Fruit fly (Drosophila melanogaster) whole organism, embryonic: Measurements from ENCODE around the gene Vps13D.

Experiments used
- BtbVII ChIP-seq: fragments of 200-800 bp; sonication (Bioruptor generic); optimal IDR thresholded peaks from 3 replicates; lab custom pipeline; 2017; ENCODE audit warnings: missing biosample characterization, mild to moderate bottlenecking, missing genetic modification characterization
- Bteb2 ChIP-seq: fragments of 200-800 bp; sonication (Bioruptor generic); optimal IDR thresholded peaks from 2 replicates; lab custom pipeline; 2016; ENCODE audit warnings: missing biosample characterization, missing genetic modification characterization
- CG10147 ChIP-seq: fragments of 200-800 bp; sonication (Bioruptor generic); optimal IDR thresholded peaks from 2 replicates; lab custom pipeline; 2019; ENCODE audit warnings: missing biosample characterization, mild to moderate bottlenecking, missing genetic modification characterization, moderate library complexity
- CG10462 ChIP-seq: fragments of 200-800 bp; sonication (Bioruptor generic); optimal IDR thresholded peaks from 2 replicates; lab custom pipeline; 2016; ENCODE audit warnings: missing biosample characterization, missing genetic modification characterization
- CG10654 ChIP-seq: fragments of 200-800 bp; sonication (Bioruptor generic); optimal IDR thresholded peaks from 2 replicates; lab custom pipeline; 2016; ENCODE audit warnings: missing biosample characterization, missing genetic modification characterization
- CG10979 ChIP-seq: fragments of 200-800 bp; sonication (Bioruptor generic); optimal IDR thresholded peaks from 2 replicates; lab custom pipeline; 2018; ENCODE audit warnings: missing biosample characterization, mild to moderate bottlenecking, missing genetic modification characterization, moderate library complexity
- CG11456 ChIP-seq: fragments of 200-800 bp; sonication (Bioruptor generic); IDR thresholded peaks from 3 replicates; pipeline ENCODE4 v1.3.6; 2022; ENCODE audit warnings: missing biosample characterization, missing genetic modification characterization
- CG11695 ChIP-seq: fragments of 200-800 bp; sonication (Bioruptor generic); IDR thresholded peaks from 3 replicates; pipeline ENCODE4 v1.3.6; 2022; ENCODE audit warnings: missing biosample characterization, missing genetic modification characterization
- CG12219 ChIP-seq: fragments of 200-800 bp; sonication (Bioruptor generic); optimal IDR thresholded peaks from 3 replicates; lab custom pipeline; 2018; ENCODE audit warnings: missing biosample characterization, mild to moderate bottlenecking, missing genetic modification characterization
- CG13894 ChIP-seq: fragments of 200-800 bp; sonication (Bioruptor generic); optimal IDR thresholded peaks from 3 replicates; lab custom pipeline; 2018; ENCODE audit warnings: missing biosample characterization, mild to moderate bottlenecking, missing genetic modification characterization, moderate library complexity
- CG14050 ChIP-seq: fragments of 200-800 bp; sonication (Bioruptor generic); IDR thresholded peaks from 3 replicates; pipeline ENCODE4 v1.3.6; 2022; ENCODE audit warnings: missing biosample characterization, missing genetic modification characterization
- CG1602 ChIP-seq: fragments of 200-800 bp; sonication (Bioruptor generic); optimal IDR thresholded peaks from 3 replicates; lab custom pipeline; 2016; ENCODE audit warnings: missing biosample characterization, missing genetic modification characterization
- CG17385 ChIP-seq: fragments of 200-800 bp; sonication (Bioruptor generic); optimal IDR thresholded peaks from 3 replicates; lab custom pipeline; 2018; ENCODE audit warnings: missing biosample characterization, mild to moderate bottlenecking, missing genetic modification characterization
- CG17568 ChIP-seq: fragments of 200-800 bp; sonication (Bioruptor generic); optimal IDR thresholded peaks from 2 replicates; lab custom pipeline; 2018; ENCODE audit warnings: missing biosample characterization, mild to moderate bottlenecking, missing genetic modification characterization, moderate library complexity
- CG17829 ChIP-seq: fragments of 200-800 bp; optimal IDR thresholded peaks from 2 replicates; lab custom pipeline; 2019; ENCODE audit warnings: missing biosample characterization, mild to moderate bottlenecking, missing genetic modification characterization, moderate library complexity
- CG2678 ChIP-seq: fragments of 200-800 bp; sonication (Bioruptor generic); optimal IDR thresholded peaks from 3 replicates; lab custom pipeline; 2019; ENCODE audit warnings: missing biosample characterization, mild to moderate bottlenecking, missing genetic modification characterization, moderate library complexity
- CG32532 ChIP-seq: fragments of 200-800 bp; sonication (Bioruptor generic); IDR thresholded peaks from 2 replicates; pipeline ENCODE4 v1.3.6; 2022; ENCODE audit warnings: missing biosample characterization, missing genetic modification characterization
- CG6854 ChIP-seq: fragments of 200-800 bp; sonication (Bioruptor generic); optimal IDR thresholded peaks from 3 replicates; lab custom pipeline; 2017; ENCODE audit warnings: missing biosample characterization, mild to moderate bottlenecking, missing genetic modification characterization
- CG7786 ChIP-seq: fragments of 200-800 bp; sonication (Bioruptor generic); optimal IDR thresholded peaks from 2 replicates; lab custom pipeline; 2016; ENCODE audit warnings: missing biosample characterization, missing genetic modification characterization
- CG8924 ChIP-seq: fragments of 200-800 bp; optimal IDR thresholded peaks from 3 replicates; lab custom pipeline; 2019; ENCODE audit warnings: missing biosample characterization, mild to moderate bottlenecking, missing genetic modification characterization, moderate library complexity
- D19A ChIP-seq: fragments of 200-800 bp; optimal IDR thresholded peaks from 3 replicates; lab custom pipeline; 2019; ENCODE audit warnings: missing biosample characterization, mild to moderate bottlenecking, missing genetic modification characterization, moderate library complexity
- Doc3 ChIP-seq: fragments of 200-800 bp; sonication (Bioruptor generic); IDR thresholded peaks from 3 replicates; pipeline ENCODE4 v1.3.6; 2022; ENCODE audit warnings: missing biosample characterization, missing genetic modification characterization; ENCODE audit not compliant: partially characterized antibody
- Drgx ChIP-seq: fragments of 200-800 bp; sonication (Bioruptor generic); IDR thresholded peaks from 2 replicates; pipeline ENCODE4 v1.3.6; 2022; ENCODE audit warnings: missing biosample characterization, missing genetic modification characterization
- GATAe ChIP-seq: fragments of 200-800 bp; sonication (Bioruptor generic); conservative IDR thresholded peaks from 2 replicates; pipeline ENCODE4 v1.3.6; 2022; ENCODE audit warnings: missing biosample characterization, missing genetic modification characterization
- HLH54F ChIP-seq: fragments of 200-800 bp; sonication (Bioruptor generic); optimal IDR thresholded peaks from 3 replicates; lab custom pipeline; 2016; ENCODE audit warnings: missing biosample characterization, missing genetic modification characterization
- Nf-YB ChIP-seq: fragments of 200-800 bp; sonication (Bioruptor generic); optimal IDR thresholded peaks from 3 replicates; lab custom pipeline; 2019; ENCODE audit warnings: missing biosample characterization, mild to moderate bottlenecking, missing genetic modification characterization, moderate library complexity
- PHDP ChIP-seq: fragments of 200-800 bp; sonication (Bioruptor generic); optimal IDR thresholded peaks from 3 replicates; lab custom pipeline; 2018; ENCODE audit warnings: missing biosample characterization, mild to moderate bottlenecking, missing genetic modification characterization, moderate library complexity
- Spps ChIP-seq: fragments of 200-800 bp; sonication (Bioruptor generic); optimal IDR thresholded peaks from 2 replicates; lab custom pipeline; 2018; ENCODE audit warnings: missing biosample characterization, mild to moderate bottlenecking, missing genetic modification characterization
- Sry-δ ChIP-seq: fragments of 200-800 bp; sonication (Bioruptor generic); optimal IDR thresholded peaks from 2 replicates; lab custom pipeline; 2016; ENCODE audit warnings: missing biosample characterization, missing genetic modification characterization
- Ssrp ChIP-seq: fragments of 200-800 bp; sonication (Bioruptor generic); optimal IDR thresholded peaks from 2 replicates; lab custom pipeline; 2018; ENCODE audit warnings: missing biosample characterization, mild to moderate bottlenecking, missing genetic modification characterization, moderate library complexity
- Trl ChIP-seq, 3 experiments: fragments of >200 bp in 2 of 3; fragments of 200-800 bp in 1 of 3; sonication (Bioruptor generic) in 1 of 3; optimal IDR thresholded peaks; 2 replicates in 1 of 3; 3 replicates in 2 of 3; lab custom pipeline; 2016 to 2017; ENCODE audit warnings: missing biosample characterization in 1 of 3, missing genetic modification characterization in 1 of 3
- Usf ChIP-seq: fragments of 200-800 bp; sonication (Bioruptor generic); optimal IDR thresholded peaks from 2 replicates; lab custom pipeline; 2017; ENCODE audit warnings: missing genotype, missing biosample characterization, missing genetic modification characterization
- ash1 ChIP-seq: fragments of 200-800 bp; sonication (Bioruptor generic); optimal IDR thresholded peaks from 2 replicates; lab custom pipeline; 2018; ENCODE audit warnings: missing biosample characterization, mild to moderate bottlenecking, missing genetic modification characterization
- caup ChIP-seq: fragments of 200-800 bp; sonication (Bioruptor generic); optimal IDR thresholded peaks from 3 replicates; lab custom pipeline; 2017; ENCODE audit warnings: missing biosample characterization, mild to moderate bottlenecking, missing genetic modification characterization, moderate library complexity; ENCODE audit not compliant: severe bottlenecking
- corto ChIP-seq: fragments of 200-800 bp; sonication (Bioruptor generic); optimal IDR thresholded peaks from 2 replicates; lab custom pipeline; 2016; ENCODE audit warnings: missing biosample characterization, mild to moderate bottlenecking, missing genetic modification characterization, moderate library complexity
- cwo ChIP-seq: fragments of 200-800 bp; sonication (Bioruptor generic); optimal IDR thresholded peaks from 3 replicates; lab custom pipeline; 2017; ENCODE audit warnings: missing biosample characterization, missing genetic modification characterization, mild to moderate bottlenecking, moderate library complexity, missing genetic modification reagents
- fd64A ChIP-seq: fragments of 200-800 bp; sonication (Bioruptor generic); optimal IDR thresholded peaks from 3 replicates; lab custom pipeline; 2018; ENCODE audit warnings: missing biosample characterization, mild to moderate bottlenecking, missing genetic modification characterization
- org-1 ChIP-seq: fragments of 200-800 bp; sonication (Bioruptor generic); optimal IDR thresholded peaks from 2 replicates; lab custom pipeline; 2017; ENCODE audit warnings: missing biosample characterization, missing genetic modification characterization
- pan ChIP-seq, 4 experiments: fragments of >200 bp in 3 of 4; fragments of 200-800 bp in 1 of 4; sonication (Bioruptor generic) in 1 of 4; optimal IDR thresholded peaks in 3 of 4; IDR thresholded peaks in 1 of 4; 2 replicates each; pipeline versions ENCODE4 v1.3.6 to Lab custom; 2017 to 2022; ENCODE audit warnings: missing biosample characterization in 2 of 4, missing genetic modification characterization in 2 of 4, mixed read lengths in 1 of 4
- pho ChIP-seq: fragments of 200-800 bp; sonication (Bioruptor generic); optimal IDR thresholded peaks from 2 replicates; lab custom pipeline; 2016; ENCODE audit warnings: missing biosample characterization, missing genetic modification characterization
- prd ChIP-seq, 3 experiments: fragments of >200 bp in 2 of 3; fragments of 200-800 bp in 1 of 3; sonication (Bioruptor generic) in 1 of 3; optimal IDR thresholded peaks in 2 of 3; IDR thresholded peaks in 1 of 3; 2 replicates in 2 of 3; 3 replicates in 1 of 3; pipeline versions ENCODE4 v1.3.6 to Lab custom; 2017 to 2022; ENCODE audit warnings: missing biosample characterization in 1 of 3, missing genetic modification characterization in 1 of 3
- row ChIP-seq: fragments of 200-800 bp; sonication (Bioruptor generic); IDR thresholded peaks from 3 replicates; pipeline ENCODE4 v1.3.6; 2022; ENCODE audit warnings: missing biosample characterization, missing genetic modification characterization
- stwl ChIP-seq: fragments of 200-800 bp; sonication (Bioruptor generic); optimal IDR thresholded peaks from 3 replicates; lab custom pipeline; 2018; ENCODE audit warnings: missing biosample characterization, mild to moderate bottlenecking, missing genetic modification characterization, moderate library complexity
- sug ChIP-seq: fragments of 200-800 bp; optimal IDR thresholded peaks from 2 replicates; lab custom pipeline; 2019; ENCODE audit warnings: missing biosample characterization, mild to moderate bottlenecking, missing genetic modification characterization, moderate library complexity
- tgo ChIP-seq: fragments of 200-800 bp; sonication (Bioruptor generic); IDR thresholded peaks from 3 replicates; pipeline ENCODE4 v1.3.6; 2022; ENCODE audit warnings: missing biosample characterization, missing genetic modification characterization
- tio ChIP-seq: fragments of 200-800 bp; sonication (Bioruptor generic); optimal IDR thresholded peaks from 2 replicates; lab custom pipeline; 2017; ENCODE audit warnings: missing biosample characterization, missing genetic modification characterization, inconsistent platforms
- vfl ChIP-seq: fragments of 200-800 bp; sonication (Bioruptor generic); optimal IDR thresholded peaks from 2 replicates; lab custom pipeline; 2016; ENCODE audit warnings: missing biosample characterization, missing genetic modification characterization
- yki ChIP-seq: fragments of >200 bp; optimal IDR thresholded peaks from 3 replicates; lab custom pipeline; 2018

Gene Vps13D

dm6 chr3L:12792933-12793448 is 38.1 kb downstream of the Vps13D start (continued):
- TF ChIP-seq CG13894 (peak; percentile 56), Bteb2 (GFP tag; lab: Kevin White, UChicago) (peak; percentile 40), Sry-δ (GFP tag; lab: Kevin White, UChicago) (no peak), tio (GFP tag; lab: Kevin White, UChicago) (peak; percentile 30), sug (tag; lab: Kevin White, UChicago) (peak; percentile 56), pho (peak; percentile 18), Trl (optimal IDR thresholded peaks at IDR 0.05; lab: Kevin White, UChicago) (no peak), Trl (GFP tag; optimal IDR thresholded peaks at IDR 0.05; lab: Kevin White, UChicago) (no peak), CG2678 (peak; percentile 90), CG14050 (GFP tag; lab: Robert Waterston, UW) (0 out of 3 replicates have a peak, but pooled peaks have one; percentile 9), stwl (tag; lab: Kevin White, UChicago) (no peak), corto (GFP tag; lab: Kevin White, UChicago) (peak; percentile 55), CG10147 (GFP tag; lab: Kevin White, UChicago) (peak; percentile 75), caup (GFP tag; lab: Kevin White, UChicago) (peak; percentile 44), CG12219 (GFP tag; lab: Kevin White, UChicago) (peak; percentile 63), Ssrp (tag; lab: Kevin White, UChicago) (peak; percentile 40), CG10979 (tag; lab: Kevin White, UChicago) (peak; percentile 69), Nf-YB (GFP tag; lab: Kevin White, UChicago) (peak; percentile 40), BtbVII (GFP tag; lab: Kevin White, UChicago) (peak; percentile 20), CG8924 (peak; percentile 75), CG1602 (GFP tag; lab: Kevin White, UChicago) (peak; percentile 19), CG32532 (peak; percentile 62), row (GFP tag; lab: Robert Waterston, UW) (peak; percentile 74), CG17829 (tag; lab: Kevin White, UChicago) (peak; percentile 67), CG11695 (GFP tag; lab: Robert Waterston, UW) (peak; percentile 92), yki (lab: Kevin White, UChicago) (no peak), GATAe (GFP tag; lab: Robert Waterston, UW) (no peak), pan (optimal IDR thresholded peaks at IDR 0.05; lab: Kevin White, UChicago) (no peak), pan (GFP tag; optimal IDR thresholded peaks at IDR 0.05 in 1 of 2, IDR thresholded peaks at IDR 0.05 in 1 of 2) (peak in 1 of 2 experiments; percentile 54), prd (optimal IDR thresholded peaks at IDR 0.05; lab: Kevin White, UChicago) (no peak), prd (GFP tag; IDR thresholded peaks at IDR 0.05; lab: Robert Waterston, UW) (0 out of 3 replicates have a peak, but pooled peaks have one; percentile 61), Drgx (peak; percentile 84), Usf (GFP tag; lab: Kevin White, UChicago) (peak; percentile 12), Doc3 (GFP tag; lab: Robert Waterston, UW) (no peak), D19A (tag; lab: Kevin White, UChicago) (peak; percentile 62), fd64A (GFP tag; lab: Kevin White, UChicago) (no peak), cwo (GFP tag; lab: Kevin White, UChicago) (peak; percentile 66), HLH54F (peak; percentile 30), CG10462 (no peak), CG10654 (GFP tag; lab: Kevin White, UChicago) (peak; percentile 25), CG11456 (0 out of 3 replicates have a peak, but pooled peaks have one; percentile 44), CG6854 (peak; percentile 49), org-1 (GFP tag; lab: Kevin White, UChicago) (peak; percentile 47), CG7786 (GFP tag; lab: Kevin White, UChicago) (peak; percentile 8), vfl (GFP tag; lab: Kevin White, UChicago) (no peak), CG17568 (GFP tag; lab: Kevin White, UChicago) (peak; percentile 53), ash1 (GFP tag; lab: Kevin White, UChicago) (no peak), CG17385 (GFP tag; lab: Kevin White, UChicago) (peak; percentile 53), Spps (tag; lab: Kevin White, UChicago) (peak; percentile 3), PHDP (tag; lab: Kevin White, UChicago) (peak; percentile 79), tgo (peak; percentile 21; the same call in 1 of the 3 replicates)
